Worm (Caenorhabditis elegans) whole organism, L3 larva: ENCODE results near the gene F36A4.1.

Experiments
- ceh-28 ChIP-seq: fragments of 150-350 bp; optimal IDR thresholded peaks from 2 replicates; lab custom pipeline; 2014; ENCODE audit warnings: missing biosample characterization, missing genetic modification reagents, missing genetic modification characterization
- ceh-82 ChIP-seq: fragments of 150-350 bp; optimal IDR thresholded peaks from 2 replicates; lab custom pipeline; 2014; ENCODE audit warnings: missing biosample characterization, missing genetic modification characterization
- daf-12 ChIP-seq: fragments of 150-350 bp; optimal IDR thresholded peaks from 2 replicates; lab custom pipeline; 2014; ENCODE audit warnings: missing biosample characterization, missing genetic modification reagents, missing genetic modification characterization
- elt-2 ChIP-seq: sonication (generic microtip); optimal IDR thresholded peaks from 2 replicates; lab custom pipeline; 2016; ENCODE audit warnings: missing genetic modification reagents, mild to moderate bottlenecking, missing genetic modification characterization, missing compliant biosample characterization
- eor-1 ChIP-seq, 2 experiments: fragments of 150-350 bp; optimal IDR thresholded peaks; 2 replicates each; lab custom pipeline; 2014 to 2018; ENCODE audit warnings: missing biosample characterization in 2 of 2, missing genetic modification characterization in 2 of 2
- fkh-10 ChIP-seq: sonication (generic microtip); optimal IDR thresholded peaks from 2 replicates; lab custom pipeline; 2017; ENCODE audit warnings: missing biosample characterization, missing genetic modification reagents, missing genetic modification characterization
- lin-39 ChIP-seq: fragments of 150-350 bp; optimal IDR thresholded peaks from 2 replicates; lab custom pipeline; 2018; ENCODE audit warnings: missing biosample characterization, missing genetic modification reagents, missing genetic modification characterization
- mdl-1 ChIP-seq: fragments of 150-350 bp; optimal IDR thresholded peaks from 2 replicates; lab custom pipeline; 2014; ENCODE audit warnings: missing biosample characterization, missing genetic modification characterization
- nhr-23 ChIP-seq: fragments of 150-350 bp; optimal IDR thresholded peaks from 2 replicates; lab custom pipeline; 2014; ENCODE audit warnings: missing biosample characterization, missing genetic modification reagents, missing genetic modification characterization
- nhr-25 ChIP-seq: sonication (generic microtip); optimal IDR thresholded peaks from 2 replicates; lab custom pipeline; 2017; ENCODE audit warnings: missing biosample characterization, missing genetic modification characterization
- nhr-76 ChIP-seq: fragments of 150-350 bp; sonication (generic microtip); optimal IDR thresholded peaks from 5 replicates; lab custom pipeline; 2014; ENCODE audit warnings: missing biosample characterization, missing genetic modification characterization
- pha-4 ChIP-seq: fragments of 150-350 bp; optimal IDR thresholded peaks from 2 replicates; lab custom pipeline; 2014; ENCODE audit warnings: missing biosample characterization, missing genetic modification reagents, missing genetic modification characterization
- sea-2 ChIP-seq: fragments of 150-350 bp; sonication (generic microtip); optimal IDR thresholded peaks from 4 replicates; lab custom pipeline; 2014; ENCODE audit warnings: missing biosample characterization, missing genetic modification reagents, missing genetic modification characterization
- skn-1 ChIP-seq: fragments of 150-350 bp; optimal IDR thresholded peaks from 2 replicates; lab custom pipeline; 2014; ENCODE audit warnings: missing biosample characterization, missing genetic modification characterization
- snpc-4 ChIP-seq: fragments of 150-350 bp; optimal IDR thresholded peaks from 2 replicates; lab custom pipeline; 2014; ENCODE audit warnings: missing biosample characterization, missing genetic modification characterization

F36A4.1 gene

ce11 chrIV:4316813-4317408 lies 44.6 kb downstream of the F36A4.1 start, which contains the start of gene Y24D9B.1:
Gene Y24D9B.1, plus strand, starts transcription at chrIV:4317358.
- TF ChIP-seq elt-2 (tag; lab: Kevin White, UChicago): no peak
- no peak for TF ChIP-seq sea-2 (GFP tag; lab: Kevin White, UChicago)
- no peak for TF ChIP-seq lin-39
- no peak for TF ChIP-seq ceh-28 (tag; lab: Kevin White, UChicago)
- no peak for TF ChIP-seq mdl-1 (tag; lab: Kevin White, UChicago)
- no peak for TF ChIP-seq nhr-25 (tag; lab: Kevin White, UChicago)
- no peak for TF ChIP-seq pha-4 (tag; lab: Kevin White, UChicago)
- TF ChIP-seq daf-12 (tag; lab: Kevin White, UChicago): no peak

ce11 chrIV:4317638-4318037 lies 45.4 kb downstream of the F36A4.1 start:
- TF ChIP-seq mdl-1 (tag; lab: Kevin White, UChicago): no peak
- peak; percentile 96 for TF ChIP-seq ceh-28 (tag; lab: Kevin White, UChicago)

- no peak for TF ChIP-seq fkh-10 (GFP tag; lab: Kevin White, UChicago)
- no peak for TF ChIP-seq nhr-23 (tag; lab: Kevin White, UChicago)
- no peak for TF ChIP-seq eor-1 (tag; optimal IDR thresholded peaks at IDR 0.05; lab: Kevin White, UChicago)
- TF ChIP-seq snpc-4 (tag; lab: Kevin White, UChicago): no peak
- TF ChIP-seq skn-1 (tag; lab: Kevin White, UChicago): no peak
- TF ChIP-seq nhr-76 (tag; lab: Kevin White, UChicago): no peak
These were observed 45.8 kb downstream of the F36A4.1 start for ce11 chrIV:4318056-4318455.

ce11 chrIV:4319473-4319872 lies 47.2 kb downstream of the F36A4.1 start:
- TF ChIP-seq ceh-82 (tag; lab: Kevin White, UChicago): no peak
- TF ChIP-seq ceh-28 (tag; lab: Kevin White, UChicago): peak; percentile 92
- TF ChIP-seq, all 47 proteins: peak for 1
